Fruit fly (Drosophila melanogaster): ENCODE data around the gene CG5805.

DNA sequence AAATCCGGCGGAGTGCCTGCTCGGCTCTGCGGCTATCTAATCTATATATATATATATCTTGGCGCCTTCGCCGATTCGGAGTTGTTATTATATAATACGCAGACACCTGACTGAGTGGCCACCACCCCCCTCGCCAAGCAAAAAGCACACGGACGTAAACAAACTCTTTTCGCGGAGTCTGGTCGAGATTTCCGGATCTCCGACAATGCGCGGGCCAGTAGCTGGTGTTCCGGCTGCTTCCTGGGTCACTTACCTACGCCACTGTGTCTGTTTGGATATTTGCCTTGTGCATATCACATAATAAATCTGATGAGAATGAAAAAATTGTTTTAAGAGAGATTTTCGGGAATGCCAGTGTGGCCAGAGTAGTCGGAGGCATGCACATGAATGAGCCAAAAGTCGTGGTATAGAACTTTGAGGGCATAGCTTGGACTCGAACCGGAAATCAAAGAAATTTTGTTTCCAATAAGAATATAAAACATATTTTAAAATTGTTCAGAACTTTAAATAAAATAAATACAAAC, at the start of gene CG5805:
- TF ChIP-seq CTCF (optimal IDR thresholded peaks at IDR 0.05) (no peak), CG8478 (optimal IDR thresholded peaks at IDR 0.05) (no peak)

All from S2 (cell line).